Fruit fly (Drosophila melanogaster) whole organism, prepupa: ENCODE results near the gene Acbp6.
A peak's percentile ranks its signal among the peaks of the same experiment; 100 is the strongest.

Experiments used
- CG10631 ChIP-seq: fragments of 200-800 bp; sonication (Bioruptor generic); optimal IDR thresholded peaks from 2 replicates; lab custom pipeline; 2016; ENCODE audit warnings: missing biosample characterization, missing genetic modification characterization
- CG10669 ChIP-seq: fragments of 200-800 bp; sonication (Bioruptor generic); optimal IDR thresholded peaks from 3 replicates; lab custom pipeline; 2018; ENCODE audit warnings: missing biosample characterization, mild to moderate bottlenecking, missing genetic modification characterization, moderate library complexity
- CG15336 ChIP-seq: fragments of 200-800 bp; sonication (Bioruptor generic); IDR thresholded peaks from 2 replicates; pipeline ENCODE4 v1.3.6; 2022; ENCODE audit warnings: missing biosample characterization, missing genetic modification characterization
- CG1621 ChIP-seq: fragments of 200-800 bp; sonication (Bioruptor generic); optimal IDR thresholded peaks from 3 replicates; lab custom pipeline; 2018; ENCODE audit warnings: missing biosample characterization, mild to moderate bottlenecking, missing genetic modification characterization
- CG16779 ChIP-seq: fragments of 200-800 bp; sonication (Bioruptor generic); optimal IDR thresholded peaks from 3 replicates; lab custom pipeline; 2017; ENCODE audit warnings: missing biosample characterization, mild to moderate bottlenecking, missing genetic modification characterization
- CG31627 ChIP-seq: fragments of 200-800 bp; sonication (Bioruptor generic); optimal IDR thresholded peaks from 3 replicates; lab custom pipeline; 2016; ENCODE audit warnings: missing biosample characterization, missing genetic modification characterization
- CG32006 ChIP-seq: fragments of 200-800 bp; sonication (Bioruptor generic); optimal IDR thresholded peaks from 3 replicates; lab custom pipeline; 2017; ENCODE audit warnings: missing biosample characterization, mild to moderate bottlenecking, missing genetic modification characterization
- CG34406 ChIP-seq: fragments of 200-800 bp; sonication (Bioruptor generic); optimal IDR thresholded peaks from 3 replicates; lab custom pipeline; 2016; ENCODE audit warnings: missing biosample characterization, missing genetic modification characterization
- CG3919 ChIP-seq: fragments of 200-800 bp; sonication (Bioruptor generic); optimal IDR thresholded peaks from 3 replicates; lab custom pipeline; 2016; ENCODE audit warnings: missing biosample characterization, missing genetic modification characterization
- CG6163 ChIP-seq: fragments of 200-800 bp; sonication (Bioruptor generic); IDR thresholded peaks from 3 replicates; pipeline ENCODE4 v1.3.6; 2022; ENCODE audit warnings: missing biosample characterization, missing genetic modification characterization
- CG6276 ChIP-seq: fragments of 200-800 bp; sonication (Bioruptor generic); optimal IDR thresholded peaks from 2 replicates; lab custom pipeline; 2017; ENCODE audit warnings: missing biosample characterization, mild to moderate bottlenecking, missing genetic modification characterization
- CG6792 ChIP-seq: fragments of 200-800 bp; sonication (Bioruptor generic); optimal IDR thresholded peaks from 3 replicates; lab custom pipeline; 2016; ENCODE audit warnings: missing biosample characterization, missing genetic modification characterization
- CG6808 ChIP-seq: fragments of 200-800 bp; sonication (Bioruptor generic); optimal IDR thresholded peaks from 3 replicates; lab custom pipeline; 2017; ENCODE audit warnings: missing biosample characterization, missing genetic modification characterization, mild to moderate bottlenecking, moderate library complexity, missing genetic modification reagents
- CG7368 ChIP-seq: fragments of 200-800 bp; sonication (Bioruptor generic); optimal IDR thresholded peaks from 3 replicates; lab custom pipeline; 2016; ENCODE audit warnings: missing biosample characterization, missing genetic modification characterization
- CG8119 ChIP-seq: fragments of 200-800 bp; sonication (Bioruptor generic); IDR thresholded peaks from 3 replicates; pipeline ENCODE4 v1.3.6; 2022; ENCODE audit warnings: missing biosample characterization, missing genetic modification characterization
- CG8319 ChIP-seq: fragments of 200-800 bp; sonication (Bioruptor generic); optimal IDR thresholded peaks from 3 replicates; lab custom pipeline; 2016; ENCODE audit warnings: missing biosample characterization, missing genetic modification characterization
- CG9139 ChIP-seq: fragments of 200-800 bp; sonication (Bioruptor generic); optimal IDR thresholded peaks from 3 replicates; lab custom pipeline; 2017; ENCODE audit warnings: missing biosample characterization, mild to moderate bottlenecking, missing genetic modification characterization
- Eip75B ChIP-seq: fragments of 200-800 bp; sonication (Bioruptor generic); optimal IDR thresholded peaks from 3 replicates; lab custom pipeline; 2016; ENCODE audit warnings: missing biosample characterization, missing genetic modification characterization
- Eip78C ChIP-seq: fragments of 200-800 bp; sonication (Bioruptor generic); peaks from one replicate; lab custom pipeline; 2016; ENCODE audit warnings: missing biosample characterization, missing genetic modification characterization
- Ets21C ChIP-seq: fragments of 200-800 bp; sonication (Bioruptor generic); optimal IDR thresholded peaks from 3 replicates; lab custom pipeline; 2016; ENCODE audit warnings: missing biosample characterization, missing genetic modification characterization
- Ets96B ChIP-seq: fragments of 200-800 bp; optimal IDR thresholded peaks from 2 replicates; lab custom pipeline; 2019; ENCODE audit warnings: missing biosample characterization, mild to moderate bottlenecking, missing genetic modification characterization, moderate library complexity
- Gug ChIP-seq: fragments of 200-800 bp; sonication (Bioruptor generic); IDR thresholded peaks from 2 replicates; pipeline ENCODE4 v1.3.6; 2022; ENCODE audit warnings: missing biosample characterization, missing genetic modification characterization
- Hr39 ChIP-seq: fragments of 200-800 bp; sonication (Bioruptor generic); optimal IDR thresholded peaks from 2 replicates; lab custom pipeline; 2016; ENCODE audit warnings: missing biosample characterization, missing genetic modification characterization
- Hr4 ChIP-seq: fragments of 200-800 bp; sonication (Bioruptor generic); optimal IDR thresholded peaks from 3 replicates; lab custom pipeline; 2016; ENCODE audit warnings: missing biosample characterization, missing genetic modification characterization
- Sox102F ChIP-seq: fragments of 200-800 bp; sonication (Bioruptor generic); optimal IDR thresholded peaks from 2 replicates; lab custom pipeline; 2016; ENCODE audit warnings: missing biosample characterization, mild to moderate bottlenecking, missing genetic modification characterization
- achi ChIP-seq: fragments of 200-800 bp; sonication (Bioruptor generic); optimal IDR thresholded peaks from 3 replicates; lab custom pipeline; 2016; ENCODE audit warnings: missing biosample characterization, missing genetic modification characterization
- dsx ChIP-seq: fragments of 200-800 bp; optimal IDR thresholded peaks from 3 replicates; lab custom pipeline; 2019; ENCODE audit warnings: missing biosample characterization, mild to moderate bottlenecking, missing genetic modification characterization, moderate library complexity; ENCODE audit not compliant: poor library complexity, severe bottlenecking
- eg ChIP-seq: fragments of 200-800 bp; sonication (Bioruptor generic); IDR thresholded peaks from 3 replicates; pipeline ENCODE4 v1.3.6; 2022; ENCODE audit warnings: missing biosample characterization, missing genetic modification characterization
- esn ChIP-seq: fragments of 200-800 bp; sonication (Bioruptor generic); optimal IDR thresholded peaks from 2 replicates; lab custom pipeline; 2016; ENCODE audit warnings: missing biosample characterization, mild to moderate bottlenecking, missing genetic modification characterization, moderate library complexity
- fd59A ChIP-seq: fragments of 200-800 bp; sonication (Bioruptor generic); optimal IDR thresholded peaks from 2 replicates; lab custom pipeline; 2017; ENCODE audit warnings: missing biosample characterization, mild to moderate bottlenecking, missing genetic modification characterization, missing genetic modification reagents
- net ChIP-seq: fragments of 200-800 bp; sonication (Bioruptor generic); optimal IDR thresholded peaks from 3 replicates; lab custom pipeline; 2016; ENCODE audit warnings: missing biosample characterization, missing genetic modification characterization
- salr ChIP-seq, 2 experiments: fragments of 200-800 bp; sonication (Bioruptor generic); optimal IDR thresholded peaks; 3 replicates each; lab custom pipeline; 2016 to 2018; ENCODE audit warnings: missing biosample characterization in 2 of 2, missing genetic modification characterization in 2 of 2, mild to moderate bottlenecking in 1 of 2
- spab ChIP-seq: fragments of 200-800 bp; sonication (Bioruptor generic); optimal IDR thresholded peaks from 2 replicates; lab custom pipeline; 2017; ENCODE audit warnings: missing biosample characterization, mild to moderate bottlenecking, missing genetic modification characterization, missing genetic modification reagents
- ss ChIP-seq, 2 experiments: fragments of 200-800 bp; sonication (Bioruptor generic); optimal IDR thresholded peaks; 2 replicates in 1 of 2; 3 replicates in 1 of 2; lab custom pipeline; 2017 to 2018; ENCODE audit warnings: mild to moderate bottlenecking in 2 of 2, missing biosample characterization in 2 of 2, missing genetic modification characterization in 2 of 2, moderate library complexity in 1 of 2
- svp ChIP-seq: fragments of 200-800 bp; sonication (Bioruptor generic); peaks from one replicate; lab custom pipeline; 2016; ENCODE audit warnings: missing biosample characterization, missing genetic modification characterization
- topi ChIP-seq: fragments of 200-800 bp; sonication (Bioruptor generic); optimal IDR thresholded peaks from 3 replicates; lab custom pipeline; 2016; ENCODE audit warnings: missing biosample characterization, missing genetic modification characterization

The Acbp6 gene

DNA sequence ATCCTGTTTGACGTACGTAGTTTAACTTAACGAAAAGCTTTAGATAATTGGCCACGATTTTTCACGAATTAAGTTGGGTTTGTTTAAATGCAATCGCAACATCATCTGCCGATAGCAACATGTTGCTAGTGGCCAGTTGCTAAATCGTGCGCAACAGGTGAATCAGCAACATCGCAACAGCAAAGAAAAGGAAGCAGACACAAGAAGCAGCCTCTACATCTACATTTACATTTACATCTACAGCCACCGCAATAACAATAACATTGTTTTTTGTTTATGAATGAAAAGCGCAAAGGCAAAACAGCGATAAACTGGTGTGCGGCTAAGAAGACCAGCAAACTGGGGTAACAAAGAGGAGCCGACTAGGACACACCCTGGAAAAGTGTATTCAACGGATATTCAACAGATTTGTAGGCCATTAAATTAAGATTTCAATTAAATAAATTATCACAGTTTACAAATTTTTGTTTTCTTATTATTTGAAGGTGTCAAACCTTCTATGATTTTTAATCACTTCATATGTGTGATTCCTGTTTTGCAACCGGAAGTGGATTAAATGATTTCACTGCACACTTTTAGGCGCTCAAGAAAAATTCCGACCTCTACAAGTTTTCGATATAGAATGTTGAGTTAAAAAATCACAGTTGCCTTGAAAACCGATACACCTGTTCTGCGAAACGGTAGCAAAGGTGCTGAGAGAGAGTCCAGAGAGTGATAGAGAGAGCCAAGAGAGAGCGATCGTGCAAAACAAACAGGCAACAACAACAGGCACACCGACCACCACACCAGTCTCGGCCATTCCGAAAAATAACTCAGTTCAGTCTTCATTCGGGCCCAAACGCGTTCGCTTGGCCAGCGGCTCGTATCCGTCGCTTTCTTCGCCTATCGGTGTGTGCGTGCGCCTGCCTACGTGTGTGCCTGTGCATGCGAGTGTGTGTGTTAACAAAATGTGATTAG, 5.3 kb downstream of the Acbp6 start, which contains the start of gene melt (continued):
- TF ChIP-seq CG16779 (tag; lab: Kevin White, UChicago) (peak; percentile 84), Hr39 (peak; percentile 92), CG9139 (peak; percentile 53), CG6808 (GFP tag; lab: Kevin White, UChicago) (peak; percentile 85), eg (GFP tag; lab: Robert Waterston, UW) (peak; percentile 72), CG3919 (GFP tag; lab: Kevin White, UChicago) (peak; percentile 93), spab (GFP tag; lab: Kevin White, UChicago) (peak; percentile 83), Ets21C (GFP tag; lab: Kevin White, UChicago) (peak; percentile 88), Eip78C (GFP tag; lab: Kevin White, UChicago) (peak; percentile 98), CG31627 (GFP tag; lab: Kevin White, UChicago) (peak; percentile 94), Sox102F (peak; percentile 91), Eip75B (GFP tag; lab: Kevin White, UChicago) (peak; percentile 94), CG10631 (GFP tag; lab: Kevin White, UChicago) (peak; percentile 87), CG6792 (GFP tag; lab: Kevin White, UChicago) (peak; percentile 90), net (peak; percentile 92)

DNA sequence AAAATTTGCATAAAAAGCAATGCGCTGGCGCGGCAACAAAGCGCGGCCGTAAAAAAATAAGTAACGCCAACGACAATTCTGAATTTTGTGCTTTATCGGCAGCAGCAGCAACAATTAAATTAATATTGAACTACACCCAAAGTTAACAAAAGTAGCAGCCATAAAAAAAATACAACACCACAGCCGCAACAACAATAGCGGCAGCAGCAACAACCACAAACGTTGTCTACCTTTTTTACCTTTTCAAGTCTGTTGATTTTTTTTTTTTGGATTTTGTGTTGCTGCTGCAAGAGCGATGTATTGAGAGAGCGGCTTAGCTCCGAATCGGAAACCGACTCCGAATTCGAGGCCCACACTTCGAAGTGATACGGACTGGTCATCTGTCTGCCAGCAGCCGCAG, 6.1 kb downstream of the Acbp6 start:
- TF ChIP-seq salr (GFP tag; optimal IDR thresholded peaks at IDR 0.05; lab: Kevin White, UChicago) (peak in 1 of 2 experiments; percentile 3), ss (GFP tag; optimal IDR thresholded peaks at IDR 0.05; lab: Kevin White, UChicago) (peak; percentile 36 to 77), Hr4 (GFP tag; lab: Kevin White, UChicago) (no peak), CG8119 (GFP tag; lab: Robert Waterston, UW) (peak; percentile 36; the same call in 1 of the 3 replicates), fd59A (GFP tag; lab: Kevin White, UChicago) (peak; percentile 10), topi (GFP tag; lab: Kevin White, UChicago) (no peak), Ets96B (tag; lab: Kevin White, UChicago) (peak; percentile 14), Gug (peak; percentile 11; the same call in 1 of the 2 replicates), CG6808 (GFP tag; lab: Kevin White, UChicago) (peak; percentile 73), spab (GFP tag; lab: Kevin White, UChicago) (peak; percentile 58), CG7368 (GFP tag; lab: Kevin White, UChicago) (peak; percentile 10), achi (GFP tag; lab: Kevin White, UChicago) (no peak), CG34406 (peak; percentile 9), CG6163 (GFP tag; lab: Robert Waterston, UW) (peak; percentile 85), CG9139 (peak; percentile 53), CG1621 (tag; lab: Kevin White, UChicago) (peak; percentile 50), CG15336 (peak; percentile 23; the same call in 1 of the 2 replicates), CG6276 (GFP tag; lab: Kevin White, UChicago) (peak; percentile 39), Eip78C (GFP tag; lab: Kevin White, UChicago) (peak; percentile 37), CG10669 (GFP tag; lab: Kevin White, UChicago) (peak; percentile 40), eg (GFP tag; lab: Robert Waterston, UW) (peak; percentile 82), CG8319 (no peak), CG31627 (GFP tag; lab: Kevin White, UChicago) (no peak), CG32006 (GFP tag; lab: Kevin White, UChicago) (peak; percentile 4)
- TF ChIP-seq, all 60 proteins: peak for 19

DNA sequence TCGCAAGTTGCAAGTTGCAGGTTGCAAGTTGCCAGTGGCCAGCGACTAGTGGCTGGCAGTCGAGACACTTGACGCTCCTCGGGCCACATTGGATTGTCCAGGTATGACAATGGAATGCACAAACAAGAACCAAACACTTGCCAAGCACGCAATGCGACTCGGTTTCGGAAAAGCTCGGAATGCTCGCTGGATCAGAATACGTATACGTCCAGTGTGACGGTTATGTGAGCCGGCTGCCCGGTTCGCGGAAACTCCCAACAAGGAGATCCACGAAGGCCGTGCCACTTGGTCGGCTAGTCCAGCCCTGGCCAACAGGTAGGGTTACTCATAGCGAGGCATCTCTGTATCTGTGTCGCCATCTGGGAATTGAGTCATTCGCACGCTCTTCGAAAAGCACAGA, 8.0 kb downstream of the Acbp6 start:
- peak; percentile 6 for TF ChIP-seq CG6808 (GFP tag; lab: Kevin White, UChicago)
- TF ChIP-seq svp (GFP tag; lab: Kevin White, UChicago) = no peak
- TF ChIP-seq CG8119 (GFP tag; lab: Robert Waterston, UW) = peak; percentile 30; the same call in 1 of the 3 replicates
- TF ChIP-seq CG3919 (GFP tag; lab: Kevin White, UChicago) = no peak
- peak; percentile 19 for TF ChIP-seq Eip78C (GFP tag; lab: Kevin White, UChicago)
- TF ChIP-seq dsx (GFP tag; lab: Kevin White, UChicago) = no peak
- TF ChIP-seq CG8319 = no peak
- peak; percentile 28; the same call in 1 of the 3 replicates for TF ChIP-seq CG6163 (GFP tag; lab: Robert Waterston, UW)
- TF ChIP-seq esn = no peak
- peak; percentile 20 for TF ChIP-seq CG32006 (GFP tag; lab: Kevin White, UChicago)
- TF ChIP-seq ss (GFP tag; optimal IDR thresholded peaks at IDR 0.05; lab: Kevin White, UChicago) = peak; percentile 24 to 66
- TF ChIP-seq CG6276 (GFP tag; lab: Kevin White, UChicago) = peak; percentile 6
- TF ChIP-seq CG1621 (tag; lab: Kevin White, UChicago) = peak; percentile 21
